Fruit fly (Drosophila melanogaster) whole organism, adult: ENCODE results near the gene Rint1.
A peak's percentile ranks its signal among the peaks of the same experiment; 100 is the strongest.

Experiments used
- CG11617 ChIP-seq: fragments of 200-800 bp; sonication (Bioruptor generic); optimal IDR thresholded peaks from 2 replicates; lab custom pipeline; 2017; ENCODE audit warnings: mild to moderate bottlenecking, missing biosample characterization, missing genetic modification reagents, missing genetic modification characterization
- CG12768 ChIP-seq: fragments of 200-800 bp; sonication (Bioruptor generic); optimal IDR thresholded peaks from 2 replicates; lab custom pipeline; 2017; ENCODE audit warnings: missing biosample characterization, missing genetic modification characterization, mild to moderate bottlenecking, moderate library complexity, missing genetic modification reagents
- CG14711 ChIP-seq: fragments of 200-800 bp; sonication (Bioruptor generic); optimal IDR thresholded peaks from 2 replicates; lab custom pipeline; 2018; ENCODE audit warnings: missing biosample characterization, mild to moderate bottlenecking, missing genetic modification characterization, moderate library complexity
- CG1620 ChIP-seq: fragments of 200-800 bp; sonication (Bioruptor generic); optimal IDR thresholded peaks from 2 replicates; lab custom pipeline; 2016; ENCODE audit warnings: missing biosample characterization, missing genetic modification characterization
- CG33017 ChIP-seq: fragments of 200-800 bp; sonication (Bioruptor generic); optimal IDR thresholded peaks from 2 replicates; lab custom pipeline; 2018; ENCODE audit warnings: missing biosample characterization, mild to moderate bottlenecking, missing genetic modification characterization, moderate library complexity
- CG5204 ChIP-seq: fragments of 200-800 bp; sonication (Bioruptor generic); optimal IDR thresholded peaks from 2 replicates; lab custom pipeline; 2016; ENCODE audit warnings: missing biosample characterization, missing genetic modification characterization
- CG7045 ChIP-seq: fragments of 200-800 bp; sonication (Bioruptor generic); optimal IDR thresholded peaks from 2 replicates; lab custom pipeline; 2017; ENCODE audit warnings: missing biosample characterization, mild to moderate bottlenecking, missing genetic modification characterization
- CG7101 ChIP-seq: fragments of 200-800 bp; sonication (Bioruptor generic); optimal IDR thresholded peaks from 2 replicates; lab custom pipeline; 2018; ENCODE audit warnings: missing biosample characterization, mild to moderate bottlenecking, missing genetic modification characterization, moderate library complexity
- Clk ChIP-seq: fragments of 200-800 bp; sonication (Bioruptor generic); optimal IDR thresholded peaks from 2 replicates; lab custom pipeline; 2017; ENCODE audit warnings: missing biosample characterization, missing genetic modification characterization
- Crg-1 ChIP-seq: fragments of 200-800 bp; sonication (Bioruptor generic); optimal IDR thresholded peaks from 2 replicates; lab custom pipeline; 2016; ENCODE audit warnings: missing biosample characterization, missing genetic modification characterization
- Hr96 ChIP-seq: fragments of 200-800 bp; sonication (Bioruptor generic); optimal IDR thresholded peaks from 2 replicates; lab custom pipeline; 2016; ENCODE audit warnings: missing biosample characterization, missing genetic modification characterization
- Mnt ChIP-seq: fragments of 200-800 bp; sonication (Bioruptor generic); optimal IDR thresholded peaks from 2 replicates; lab custom pipeline; 2016; ENCODE audit warnings: missing biosample characterization, mild to moderate bottlenecking, missing genetic modification characterization
- bab1 ChIP-seq: fragments of 200-800 bp; sonication (Bioruptor generic); optimal IDR thresholded peaks from 3 replicates; lab custom pipeline; 2019; ENCODE audit warnings: missing biosample characterization, mild to moderate bottlenecking, missing genetic modification characterization, moderate library complexity
- cic ChIP-seq: fragments of 200-800 bp; sonication (Bioruptor generic); optimal IDR thresholded peaks from 2 replicates; lab custom pipeline; 2017; ENCODE audit warnings: missing biosample characterization, mild to moderate bottlenecking, missing genetic modification characterization, moderate library complexity
- cnc ChIP-seq, 2 experiments: fragments of >200 bp; optimal IDR thresholded peaks; 2 replicates each; lab custom pipeline; 2017
- kay ChIP-seq: fragments of 200-800 bp; sonication (Bioruptor generic); peaks from one replicate; lab custom pipeline; 2016; ENCODE audit warnings: missing biosample characterization, missing genetic modification characterization, borderline replicate concordance
- ovo ChIP-seq: fragments of 200-800 bp; sonication (Bioruptor generic); optimal IDR thresholded peaks from 2 replicates; lab custom pipeline; 2016; ENCODE audit warnings: missing biosample characterization, missing genetic modification characterization
- pad ChIP-seq: fragments of 200-800 bp; sonication (Bioruptor generic); optimal IDR thresholded peaks from 3 replicates; lab custom pipeline; 2017; ENCODE audit warnings: missing biosample characterization, missing genetic modification characterization, mild to moderate bottlenecking, moderate library complexity, missing genetic modification reagents
- tj ChIP-seq: fragments of 200-800 bp; sonication (Bioruptor generic); optimal IDR thresholded peaks from 3 replicates; lab custom pipeline; 2017; ENCODE audit warnings: missing biosample characterization, mild to moderate bottlenecking, missing genetic modification characterization, moderate library complexity
- toe ChIP-seq: fragments of 200-800 bp; sonication (Bioruptor generic); optimal IDR thresholded peaks from 2 replicates; lab custom pipeline; 2016; ENCODE audit warnings: missing biosample characterization, missing genetic modification characterization

Gene Rint1

dm6 chr3L:7356386-7357117, 33.1 kb downstream of the Rint1 start, which contains the start of gene CTCF:
Gene CTCF, minus strand, starts transcription at chr3L:7356713.
- TF ChIP-seq CG14711 (peak; percentile 22), Hr96 (GFP tag; lab: Kevin White, UChicago) (no peak), cic (GFP tag; lab: Kevin White, UChicago) (peak; percentile 22), CG5204 (GFP tag; lab: Kevin White, UChicago) (no peak), CG7101 (tag; lab: Kevin White, UChicago) (peak; percentile 29), CG11617 (GFP tag; lab: Kevin White, UChicago) (peak; percentile 31), CG12768 (GFP tag; lab: Kevin White, UChicago) (no peak), pad (GFP tag; lab: Kevin White, UChicago) (peak; percentile 53), CG1620 (GFP tag; lab: Kevin White, UChicago) (no peak), ovo (GFP tag; lab: Kevin White, UChicago) (no peak), bab1 (GFP tag; lab: Kevin White, UChicago) (peak; percentile 43), cnc (optimal IDR thresholded peaks at IDR 0.05; lab: Kevin White, UChicago) (no peak), Crg-1 (GFP tag; lab: Kevin White, UChicago) (no peak), CG7045 (GFP tag; lab: Kevin White, UChicago) (no peak), tj (GFP tag; lab: Kevin White, UChicago) (peak; percentile 49), CG33017 (tag; lab: Kevin White, UChicago) (no peak), Mnt (GFP tag; lab: Kevin White, UChicago) (peak; percentile 40), kay (GFP tag; lab: Kevin White, UChicago) (no peak), toe (GFP tag; lab: Kevin White, UChicago) (no peak)

DNA sequence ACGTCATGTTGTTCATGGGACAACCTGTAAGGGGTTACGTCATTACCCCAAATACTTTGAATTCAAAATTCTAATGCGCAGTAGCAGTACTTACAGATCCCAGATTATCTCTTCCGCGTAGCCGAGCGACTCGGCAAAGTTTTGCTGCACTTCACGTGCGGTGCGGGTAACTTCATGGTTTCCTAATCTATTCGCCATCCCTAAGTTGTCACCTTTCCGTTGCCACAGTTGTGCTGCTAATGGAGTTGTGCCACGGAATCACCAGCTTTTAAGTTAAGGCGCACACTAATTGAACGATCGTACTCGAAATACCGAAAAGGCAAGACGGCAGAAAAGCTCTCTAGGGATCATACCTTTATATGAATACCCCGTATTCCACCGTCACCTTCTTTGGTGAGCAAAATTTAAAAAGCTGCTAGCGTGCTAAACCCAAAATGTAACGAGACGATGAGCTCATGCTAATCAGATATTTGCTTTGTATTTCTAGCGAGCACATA, 36.5 kb downstream of the Rint1 start, which contains the start of gene pst:
Gene pst, minus strand, starts transcription at position 437 of the 497 bp plus-strand sequence.
- TF ChIP-seq CG12768 (GFP tag; lab: Kevin White, UChicago), result no peak
- TF ChIP-seq CG11617 (GFP tag; lab: Kevin White, UChicago), result peak; percentile 39
- TF ChIP-seq bab1 (GFP tag; lab: Kevin White, UChicago), result peak; percentile 10
- peak; percentile 12 for TF ChIP-seq CG33017 (tag; lab: Kevin White, UChicago)
- peak; percentile 53 for TF ChIP-seq Hr96 (GFP tag; lab: Kevin White, UChicago)
- no peak for TF ChIP-seq CG7045 (GFP tag; lab: Kevin White, UChicago)
- no peak for TF ChIP-seq tj (GFP tag; lab: Kevin White, UChicago)
- TF ChIP-seq ovo (GFP tag; lab: Kevin White, UChicago), result no peak
- TF ChIP-seq CG1620 (GFP tag; lab: Kevin White, UChicago), result peak; percentile 46
- TF ChIP-seq cic (GFP tag; lab: Kevin White, UChicago), result no peak
- no peak for TF ChIP-seq Clk (GFP tag; lab: Kevin White, UChicago)
- no peak for TF ChIP-seq toe (GFP tag; lab: Kevin White, UChicago)
- no peak for TF ChIP-seq CG5204 (GFP tag; lab: Kevin White, UChicago)
- TF ChIP-seq pad (GFP tag; lab: Kevin White, UChicago), result no peak
- no peak for TF ChIP-seq CG14711
- TF ChIP-seq Crg-1 (GFP tag; lab: Kevin White, UChicago), result no peak
- peak; percentile 56 for TF ChIP-seq Mnt (GFP tag; lab: Kevin White, UChicago)
- no peak for TF ChIP-seq cnc (optimal IDR thresholded peaks at IDR 0.05; lab: Kevin White, UChicago)
- TF ChIP-seq CG7101 (tag; lab: Kevin White, UChicago), result peak; percentile 43
- TF ChIP-seq kay (GFP tag; lab: Kevin White, UChicago), result no peak

DNA sequence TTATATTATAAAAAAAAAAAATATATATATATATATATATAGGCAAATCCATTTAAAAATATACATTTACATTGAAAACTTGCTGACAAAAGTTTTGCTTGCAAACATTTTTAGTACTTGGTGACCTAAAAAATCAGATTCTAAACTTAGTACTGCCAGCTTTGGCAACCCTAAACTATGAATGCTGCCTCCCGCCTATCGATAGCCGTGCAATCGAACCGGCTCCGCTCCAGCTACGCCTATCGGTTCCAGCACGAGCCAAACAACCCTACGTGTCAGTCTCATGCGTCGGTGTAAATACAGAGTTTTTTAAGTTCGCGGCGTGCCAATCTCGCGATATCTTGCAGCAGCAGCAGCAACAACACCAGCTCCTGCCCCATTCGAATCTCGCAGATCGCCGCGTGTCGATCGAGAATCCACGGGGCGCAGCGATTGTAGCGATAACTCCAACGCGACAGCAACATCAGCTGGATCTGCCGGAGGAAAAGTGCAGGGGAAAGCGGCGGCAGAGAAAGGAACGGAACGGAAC, 37.0 kb downstream of the Rint1 start, which contains the start of gene Sec63:
Gene Sec63, plus strand, starts transcription at position 238 of the 529 bp plus-strand sequence.
- TF ChIP-seq ovo (GFP tag; lab: Kevin White, UChicago) (peak; percentile 49), CG7045 (GFP tag; lab: Kevin White, UChicago) (no peak), Mnt (GFP tag; lab: Kevin White, UChicago) (peak; percentile 12), CG1620 (GFP tag; lab: Kevin White, UChicago) (peak; percentile 40), CG11617 (GFP tag; lab: Kevin White, UChicago) (peak; percentile 5), toe (GFP tag; lab: Kevin White, UChicago) (no peak), CG14711 (peak; percentile 98), Hr96 (GFP tag; lab: Kevin White, UChicago) (peak; percentile 46), pad (GFP tag; lab: Kevin White, UChicago) (peak; percentile 42)

DNA sequence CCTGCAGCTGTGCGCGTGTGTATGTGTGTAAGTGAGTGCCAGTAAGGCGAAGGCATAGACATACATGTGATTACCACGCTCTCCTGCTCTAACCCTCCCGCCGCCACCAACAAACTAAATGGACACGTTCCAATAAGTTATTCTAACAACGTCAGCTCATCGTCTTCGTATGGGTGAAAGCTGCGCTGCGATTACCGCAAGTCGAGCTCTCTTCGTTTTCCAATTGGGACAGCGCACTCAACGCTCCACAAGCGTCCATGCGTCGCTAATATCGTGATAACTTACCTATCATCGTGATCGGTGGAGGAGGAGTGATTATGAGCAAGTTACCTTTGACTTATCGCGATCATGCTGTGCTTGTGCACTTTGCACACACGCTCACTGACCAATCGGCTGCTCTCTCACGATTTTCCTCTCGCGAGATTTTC, 37.7 kb downstream of the Rint1 start:
- TF ChIP-seq CG14711 (no peak), ovo (GFP tag; lab: Kevin White, UChicago) (peak; percentile 26), Clk (GFP tag; lab: Kevin White, UChicago) (no peak), tj (GFP tag; lab: Kevin White, UChicago) (peak; percentile 88), CG7045 (GFP tag; lab: Kevin White, UChicago) (peak; percentile 32), Hr96 (GFP tag; lab: Kevin White, UChicago) (no peak), cic (GFP tag; lab: Kevin White, UChicago) (peak; percentile 86), CG5204 (GFP tag; lab: Kevin White, UChicago) (no peak), cnc (optimal IDR thresholded peaks at IDR 0.05; lab: Kevin White, UChicago) (no peak), CG33017 (tag; lab: Kevin White, UChicago) (peak; percentile 70), CG12768 (GFP tag; lab: Kevin White, UChicago) (peak; percentile 71), CG7101 (tag; lab: Kevin White, UChicago) (peak; percentile 27), Mnt (GFP tag; lab: Kevin White, UChicago) (peak; percentile 93), kay (GFP tag; lab: Kevin White, UChicago) (no peak), toe (GFP tag; lab: Kevin White, UChicago) (no peak), bab1 (GFP tag; lab: Kevin White, UChicago) (peak; percentile 52), CG11617 (GFP tag; lab: Kevin White, UChicago) (no peak), pad (GFP tag; lab: Kevin White, UChicago) (peak; percentile 57), Crg-1 (GFP tag; lab: Kevin White, UChicago) (no peak), CG1620 (GFP tag; lab: Kevin White, UChicago) (no peak)
